Worm (Caenorhabditis elegans) whole organism, L1 larva: ENCODE measurements around the gene F38B6.4.

Source experiments
- ceh-82 ChIP-seq, 3 experiments: fragments of 150-350 bp in 1 of 3; sonication (generic microtip) in 2 of 3; optimal IDR thresholded peaks; 2 replicates each; lab custom pipeline; 2014 to 2017; ENCODE audit warnings: missing biosample characterization in 3 of 3, missing genetic modification characterization in 3 of 3
- lin-13 ChIP-seq: fragments of 150-350 bp; optimal IDR thresholded peaks from 2 replicates; lab custom pipeline; 2014; ENCODE audit warnings: missing biosample characterization, missing genetic modification reagents, missing genetic modification characterization
- mep-1 ChIP-seq: fragments of 150-350 bp; optimal IDR thresholded peaks from 2 replicates; lab custom pipeline; 2014; ENCODE audit warnings: missing biosample characterization, missing genetic modification characterization

ce11 chrX:6644971-6645704 is 29.5 kb upstream of the F38B6.4 start, which contains the start of gene C56E10.3:
- no peak for TF ChIP-seq ceh-82 (tag; optimal IDR thresholded peaks at IDR 0.05; lab: Kevin White, UChicago)
- no peak for TF ChIP-seq mep-1 (tag; lab: Kevin White, UChicago)
- TF ChIP-seq lin-13 (GFP tag; lab: Kevin White, UChicago): no peak
